Fruit fly (Drosophila melanogaster) whole organism, embryonic: ENCODE data around the gene CG9328.

Experiments used
- CG10267 ChIP-seq: fragments of 200-800 bp; sonication (Bioruptor generic); optimal IDR thresholded peaks from 2 replicates; lab custom pipeline; 2018; ENCODE audit warnings: missing biosample characterization, mild to moderate bottlenecking, missing genetic modification characterization, moderate library complexity
- CG10274 ChIP-seq: fragments of 200-800 bp; sonication (Bioruptor generic); optimal IDR thresholded peaks from 3 replicates; lab custom pipeline; 2017; ENCODE audit warnings: missing biosample characterization, mild to moderate bottlenecking, missing genetic modification characterization
- CG13624 ChIP-seq: fragments of 200-800 bp; sonication (Bioruptor generic); optimal IDR thresholded peaks from 2 replicates; lab custom pipeline; 2016; ENCODE audit warnings: missing biosample characterization, missing genetic modification characterization
- CG14014 ChIP-seq: fragments of 200-800 bp; sonication (Bioruptor generic); IDR thresholded peaks from 2 replicates; pipeline ENCODE4 v1.3.6; 2022; ENCODE audit warnings: missing biosample characterization, missing genetic modification characterization
- CG15011 ChIP-seq: fragments of 200-800 bp; sonication (Bioruptor generic); optimal IDR thresholded peaks from 3 replicates; lab custom pipeline; 2018; ENCODE audit warnings: missing biosample characterization, mild to moderate bottlenecking, missing genetic modification characterization
- CG15073 ChIP-seq: fragments of 200-800 bp; sonication (Bioruptor generic); optimal IDR thresholded peaks from 2 replicates; lab custom pipeline; 2016; ENCODE audit warnings: missing biosample characterization, missing genetic modification characterization
- CG1529 ChIP-seq: fragments of 200-800 bp; sonication (Bioruptor generic); optimal IDR thresholded peaks from 3 replicates; lab custom pipeline; 2018; ENCODE audit warnings: missing biosample characterization, missing genetic modification characterization
- CG15479 ChIP-seq: fragments of 200-800 bp; sonication (Bioruptor generic); optimal IDR thresholded peaks from 3 replicates; lab custom pipeline; 2019; ENCODE audit warnings: missing biosample characterization, mild to moderate bottlenecking, missing genetic modification characterization, moderate library complexity
- CG16813 ChIP-seq: fragments of 200-800 bp; sonication (Bioruptor generic); IDR thresholded peaks from 3 replicates; pipeline ENCODE4 v1.3.6; 2022; ENCODE audit warnings: missing biosample characterization, missing genetic modification characterization; ENCODE audit not compliant: partially characterized antibody
- CG3065 ChIP-seq: fragments of 200-800 bp; sonication (Bioruptor generic); optimal IDR thresholded peaks from 2 replicates; lab custom pipeline; 2016; ENCODE audit warnings: missing biosample characterization, missing genetic modification characterization
- CG3163 ChIP-seq: fragments of 200-800 bp; sonication (Bioruptor generic); optimal IDR thresholded peaks from 3 replicates; lab custom pipeline; 2016; ENCODE audit warnings: missing biosample characterization, missing genetic modification characterization
- CG34376 ChIP-seq: fragments of 200-800 bp; sonication (Bioruptor generic); optimal IDR thresholded peaks from 2 replicates; lab custom pipeline; 2018; ENCODE audit warnings: missing biosample characterization, mild to moderate bottlenecking, missing genetic modification characterization
- CG4360 ChIP-seq: fragments of 200-800 bp; sonication (Bioruptor generic); IDR thresholded peaks from 2 replicates; pipeline ENCODE4 v1.3.6; 2022; ENCODE audit warnings: missing biosample characterization, missing genetic modification characterization
- CG5180 ChIP-seq: fragments of 200-800 bp; sonication (Bioruptor generic); optimal IDR thresholded peaks from 3 replicates; lab custom pipeline; 2017; ENCODE audit warnings: missing biosample characterization, missing genetic modification characterization, mild to moderate bottlenecking, moderate library complexity, missing genetic modification reagents
- CG7372 ChIP-seq: fragments of 200-800 bp; sonication (Bioruptor generic); IDR thresholded peaks from 2 replicates; pipeline ENCODE4 v1.3.6; 2022; ENCODE audit warnings: missing biosample characterization, missing genetic modification characterization
- CG8944 ChIP-seq: fragments of 200-800 bp; sonication (Bioruptor generic); optimal IDR thresholded peaks from 3 replicates; lab custom pipeline; 2016; ENCODE audit warnings: missing biosample characterization, missing genetic modification characterization
- CkIIα-i1 ChIP-seq: fragments of 200-800 bp; sonication (Bioruptor generic); IDR thresholded peaks from 2 replicates; pipeline ENCODE4 v1.3.6; 2022; ENCODE audit warnings: missing biosample characterization, missing genetic modification characterization
- CrebB ChIP-seq: fragments of 200-800 bp; sonication (Bioruptor generic); optimal IDR thresholded peaks from 3 replicates; lab custom pipeline; 2018; ENCODE audit warnings: missing biosample characterization, mild to moderate bottlenecking, missing genetic modification characterization
- Dll ChIP-seq: fragments of 200-800 bp; sonication (Bioruptor generic); IDR thresholded peaks from 4 replicates; pipeline ENCODE4 v1.3.6; 2022; ENCODE audit warnings: missing biosample characterization, missing genetic modification characterization; ENCODE audit not compliant: partially characterized antibody
- Doc3 ChIP-seq: fragments of 200-800 bp; sonication (Bioruptor generic); IDR thresholded peaks from 3 replicates; pipeline ENCODE4 v1.3.6; 2022; ENCODE audit warnings: missing biosample characterization, missing genetic modification characterization; ENCODE audit not compliant: partially characterized antibody
- Gug ChIP-seq: fragments of 200-800 bp; sonication (Bioruptor generic); IDR thresholded peaks from 4 replicates; pipeline ENCODE4 v1.3.6; 2022; ENCODE audit warnings: missing biosample characterization, missing genetic modification characterization
- Hr3 ChIP-seq: fragments of 200-800 bp; sonication (Bioruptor generic); optimal IDR thresholded peaks from 3 replicates; lab custom pipeline; 2016; ENCODE audit warnings: missing biosample characterization, missing genetic modification characterization
- Mrtf ChIP-seq: fragments of 200-800 bp; sonication (Bioruptor generic); IDR thresholded peaks from 3 replicates; pipeline ENCODE4 v1.3.6; 2022; ENCODE audit warnings: missing biosample characterization, missing genetic modification characterization
- Myb ChIP-seq: fragments of 200-800 bp; sonication (Bioruptor generic); optimal IDR thresholded peaks from 2 replicates; lab custom pipeline; 2016; ENCODE audit warnings: missing biosample characterization, missing genetic modification characterization
- NC2β ChIP-seq: fragments of 200-800 bp; sonication (Bioruptor generic); optimal IDR thresholded peaks from 2 replicates; lab custom pipeline; 2016; ENCODE audit warnings: missing biosample characterization, missing genetic modification characterization
- Pdp1 ChIP-seq, 2 experiments: fragments of 200-800 bp; sonication (Bioruptor generic); optimal IDR thresholded peaks; 3 replicates each; lab custom pipeline; 2016; ENCODE audit warnings: missing biosample characterization in 2 of 2, missing genetic modification characterization in 2 of 2, mild to moderate bottlenecking in 1 of 2, moderate library complexity in 1 of 2
- Rfx ChIP-seq: fragments of 200-800 bp; sonication (Bioruptor generic); IDR thresholded peaks from 2 replicates; pipeline ENCODE4 v1.3.6; 2022; ENCODE audit warnings: missing biosample characterization, missing genetic modification characterization
- Sox102F ChIP-seq: fragments of 200-800 bp; sonication (Bioruptor generic); optimal IDR thresholded peaks from 2 replicates; lab custom pipeline; 2018; ENCODE audit warnings: missing biosample characterization, mild to moderate bottlenecking, missing genetic modification characterization, moderate library complexity
- Stat92E ChIP-seq, 3 experiments: fragments of >200 bp in 2 of 3; fragments of 200-800 bp in 1 of 3; sonication (Bioruptor generic) in 1 of 3; optimal IDR thresholded peaks; 2 replicates each; lab custom pipeline; 2017 to 2019; ENCODE audit warnings: missing biosample characterization in 3 of 3, missing genetic modification characterization in 3 of 3, mild to moderate bottlenecking in 1 of 3, moderate library complexity in 1 of 3
- TFAM ChIP-seq: fragments of 200-800 bp; sonication (Bioruptor generic); optimal IDR thresholded peaks from 2 replicates; lab custom pipeline; 2017; ENCODE audit warnings: missing biosample characterization, missing genetic modification characterization, inconsistent platforms
- Taf1 ChIP-seq: fragments of 200-800 bp; sonication (Bioruptor generic); IDR thresholded peaks from 2 replicates; pipeline ENCODE4 v1.3.6; 2022; ENCODE audit warnings: missing biosample characterization, missing genetic modification characterization
- az2 ChIP-seq: fragments of 200-800 bp; sonication (Bioruptor generic); optimal IDR thresholded peaks from 3 replicates; lab custom pipeline; 2016; ENCODE audit warnings: missing biosample characterization, missing genetic modification characterization
- bowl ChIP-seq: fragments of 200-800 bp; sonication (Bioruptor generic); IDR thresholded peaks from 2 replicates; pipeline ENCODE4 v1.3.6; 2022; ENCODE audit warnings: missing biosample characterization, missing genetic modification characterization
- croc ChIP-seq: fragments of 200-800 bp; sonication (Bioruptor generic); conservative IDR thresholded peaks from 3 replicates; pipeline ENCODE4 v1.3.6; 2022; ENCODE audit warnings: missing biosample characterization, missing genetic modification characterization
- dysf ChIP-seq: fragments of 200-800 bp; sonication (Bioruptor generic); IDR thresholded peaks from 3 replicates; pipeline ENCODE4 v1.3.6; 2022; ENCODE audit warnings: missing biosample characterization, missing genetic modification characterization
- eyg ChIP-seq: fragments of 200-800 bp; sonication (Bioruptor generic); optimal IDR thresholded peaks from 3 replicates; lab custom pipeline; 2016; ENCODE audit warnings: missing biosample characterization, missing genetic modification characterization
- fd96Cb ChIP-seq: fragments of 200-800 bp; sonication (Bioruptor generic); optimal IDR thresholded peaks from 2 replicates; lab custom pipeline; 2018; ENCODE audit warnings: missing biosample characterization, mild to moderate bottlenecking, missing genetic modification characterization, moderate library complexity
- hbn ChIP-seq: fragments of 200-800 bp; sonication (Bioruptor generic); IDR thresholded peaks from 2 replicates; pipeline ENCODE4 v1.3.6; 2022; ENCODE audit warnings: missing biosample characterization, missing genetic modification characterization; ENCODE audit not compliant: partially characterized antibody
- hkb ChIP-seq, 2 experiments: fragments of 200-800 bp in 1 of 2; fragments of >200 bp in 1 of 2; sonication (Bioruptor generic) in 1 of 2; IDR thresholded peaks in 1 of 2; optimal IDR thresholded peaks in 1 of 2; 2 replicates each; pipeline versions ENCODE4 v1.3.6 to Lab custom; 2017 to 2022; ENCODE audit warnings: missing biosample characterization in 1 of 2, missing genetic modification characterization in 1 of 2
- inv ChIP-seq: fragments of 200-800 bp; sonication (Bioruptor generic); IDR thresholded peaks from 2 replicates; pipeline ENCODE4 v1.3.6; 2022; ENCODE audit warnings: missing biosample characterization, missing genetic modification characterization; ENCODE audit not compliant: partially characterized antibody
- jing ChIP-seq: fragments of 200-800 bp; sonication (Bioruptor generic); optimal IDR thresholded peaks from 2 replicates; lab custom pipeline; 2018; ENCODE audit warnings: missing biosample characterization, mild to moderate bottlenecking, missing genetic modification characterization
- kay ChIP-seq: fragments of 200-800 bp; sonication (Bioruptor generic); optimal IDR thresholded peaks from 2 replicates; lab custom pipeline; 2016; ENCODE audit warnings: missing biosample characterization, missing genetic modification characterization
- pros ChIP-seq: fragments of 200-800 bp; sonication (Bioruptor generic); optimal IDR thresholded peaks from 3 replicates; lab custom pipeline; 2019; ENCODE audit warnings: missing biosample characterization, mild to moderate bottlenecking, missing genetic modification characterization, moderate library complexity
- ranshi ChIP-seq: fragments of 200-800 bp; sonication (Bioruptor generic); IDR thresholded peaks from 2 replicates; pipeline ENCODE4 v1.3.6; 2022; ENCODE audit warnings: missing biosample characterization, missing genetic modification characterization
- shn ChIP-seq: fragments of 200-800 bp; sonication (Bioruptor generic); optimal IDR thresholded peaks from 3 replicates; lab custom pipeline; 2016; ENCODE audit warnings: missing biosample characterization, missing genetic modification characterization
- slbo ChIP-seq: fragments of 200-800 bp; sonication (Bioruptor generic); IDR thresholded peaks from 2 replicates; pipeline ENCODE4 v1.3.6; 2022; ENCODE audit warnings: missing biosample characterization, missing genetic modification characterization
- sob ChIP-seq: fragments of 200-800 bp; sonication (Bioruptor generic); IDR thresholded peaks from 2 replicates; pipeline ENCODE4 v1.3.6; 2022; ENCODE audit warnings: missing biosample characterization, missing genetic modification characterization
- sqz ChIP-seq: fragments of 200-800 bp; sonication (Bioruptor generic); optimal IDR thresholded peaks from 3 replicates; lab custom pipeline; 2018; ENCODE audit warnings: missing biosample characterization, mild to moderate bottlenecking, missing genetic modification characterization
- stc ChIP-seq: fragments of 200-800 bp; sonication (Bioruptor generic); IDR thresholded peaks from 2 replicates; pipeline ENCODE4 v1.3.6; 2022; ENCODE audit warnings: missing biosample characterization, missing genetic modification characterization
- twi ChIP-seq: fragments of 200-800 bp; optimal IDR thresholded peaks from 2 replicates; lab custom pipeline; 2019; ENCODE audit warnings: missing biosample characterization, mild to moderate bottlenecking, missing genetic modification characterization, moderate library complexity
- vnd ChIP-seq: fragments of 200-800 bp; sonication (Bioruptor generic); IDR thresholded peaks from 3 replicates; pipeline ENCODE4 v1.3.6; 2022; ENCODE audit warnings: missing biosample characterization, missing genetic modification characterization; ENCODE audit not compliant: partially characterized antibody

CG9328 gene

dm6 chr2L:20802204-20802603 is 4.7 kb downstream of the CG9328 start (continued):
- TF ChIP-seq jing (GFP tag; lab: Kevin White, UChicago) = no peak
- no peak for TF ChIP-seq shn (GFP tag; lab: Kevin White, UChicago)
- no peak for TF ChIP-seq CG13624 (GFP tag; lab: Kevin White, UChicago)
- TF ChIP-seq stc (GFP tag; lab: Robert Waterston, UW) = no peak
- TF ChIP-seq bowl = no peak
- no peak for TF ChIP-seq Pdp1 (GFP tag; optimal IDR thresholded peaks at IDR 0.05; lab: Kevin White, UChicago)
- no peak for TF ChIP-seq CG15479 (GFP tag; lab: Kevin White, UChicago)
- no peak for TF ChIP-seq hbn (GFP tag; lab: Robert Waterston, UW)
- TF ChIP-seq CG3163 (GFP tag; lab: Kevin White, UChicago) = no peak
- TF ChIP-seq slbo (GFP tag; lab: Robert Waterston, UW) = no peak
- 0 out of 2 replicates have a peak, but pooled peaks have one; percentile 11 for TF ChIP-seq CG4360 (GFP tag; lab: Robert Waterston, UW)
- no peak for TF ChIP-seq Myb
- no peak for TF ChIP-seq Doc3 (GFP tag; lab: Robert Waterston, UW)
- TF ChIP-seq az2 (GFP tag; lab: Kevin White, UChicago) = no peak
- no peak for TF ChIP-seq NC2β (GFP tag; lab: Kevin White, UChicago)
- no peak for TF ChIP-seq Hr3 (GFP tag; lab: Kevin White, UChicago)
- no peak for TF ChIP-seq pros (GFP tag; lab: Kevin White, UChicago)
- TF ChIP-seq CrebB (tag; lab: Kevin White, UChicago) = no peak
- TF ChIP-seq CG5180 (GFP tag; lab: Kevin White, UChicago) = no peak
- no peak for TF ChIP-seq CG15073 (GFP tag; lab: Kevin White, UChicago)
- TF ChIP-seq CG15011 (GFP tag; lab: Kevin White, UChicago) = no peak
- no peak for TF ChIP-seq dysf (GFP tag; lab: Robert Waterston, UW)
- no peak for TF ChIP-seq CG34376 (GFP tag; lab: Kevin White, UChicago)
- no peak for TF ChIP-seq fd96Cb (tag; lab: Kevin White, UChicago)
- TF ChIP-seq TFAM (GFP tag; lab: Kevin White, UChicago) = no peak
- TF ChIP-seq sob (GFP tag; lab: Robert Waterston, UW) = no peak
- peak; percentile 33; the same call in 1 of the 2 replicates for TF ChIP-seq Rfx (GFP tag; lab: Robert Waterston, UW)
- TF ChIP-seq Taf1 (GFP tag; lab: Robert Waterston, UW) = 0 out of 2 replicates have a peak, but pooled peaks have one; percentile 3
- no peak for TF ChIP-seq CG3065
- TF ChIP-seq CG8944 (GFP tag; lab: Kevin White, UChicago) = no peak
- no peak for TF ChIP-seq CG1529 (GFP tag; lab: Kevin White, UChicago)
- no peak for TF ChIP-seq croc
- peak; percentile 45; the same call in 1 of the 3 replicates for TF ChIP-seq Mrtf
- TF ChIP-seq kay = no peak
- no peak for TF ChIP-seq vnd
- TF ChIP-seq Stat92E (GFP tag; optimal IDR thresholded peaks at IDR 0.05; lab: Kevin White, UChicago) = no peak
- TF ChIP-seq CkIIα-i1 (GFP tag; lab: Robert Waterston, UW) = no peak
- no peak for TF ChIP-seq Sox102F (GFP tag; lab: Kevin White, UChicago)
- no peak for TF ChIP-seq sqz
- no peak for TF ChIP-seq CG10267 (tag; lab: Kevin White, UChicago)
- TF ChIP-seq hkb (optimal IDR thresholded peaks at IDR 0.05; lab: Kevin White, UChicago) = no peak
- peak; percentile 12; the same call in 1 of the 2 replicates for TF ChIP-seq hkb (GFP tag; IDR thresholded peaks at IDR 0.05; lab: Robert Waterston, UW)
- no peak for TF ChIP-seq Gug (GFP tag; lab: Robert Waterston, UW)
- no peak for TF ChIP-seq inv (GFP tag; lab: Robert Waterston, UW)
- no peak for TF ChIP-seq eyg (GFP tag; lab: Kevin White, UChicago)
- TF ChIP-seq ranshi (GFP tag; lab: Robert Waterston, UW) = peak; percentile 28; the same call in 1 of the 2 replicates
- TF ChIP-seq CG7372 = no peak
- no peak for TF ChIP-seq CG10274 (GFP tag; lab: Kevin White, UChicago)
- peak; percentile 35; the same call in 1 of the 2 replicates for TF ChIP-seq CG14014 (GFP tag; lab: Robert Waterston, UW)
- TF ChIP-seq Dll (GFP tag; lab: Robert Waterston, UW) = no peak
- TF ChIP-seq twi (tag; lab: Kevin White, UChicago) = no peak
- no peak for TF ChIP-seq CG16813 (GFP tag; lab: Robert Waterston, UW)
